Fruit fly (Drosophila melanogaster) whole organism, pupa: Measurements from ENCODE around the gene Mcm5.

Source experiments
- CG14655 ChIP-seq: fragments of 200-800 bp; sonication (Bioruptor generic); optimal IDR thresholded peaks from 3 replicates; lab custom pipeline; 2017; ENCODE audit warnings: mild to moderate bottlenecking, missing biosample characterization, missing genetic modification reagents, missing genetic modification characterization
- CG15710 ChIP-seq: fragments of 200-800 bp; sonication (Bioruptor generic); optimal IDR thresholded peaks from 2 replicates; lab custom pipeline; 2018; ENCODE audit warnings: missing biosample characterization, mild to moderate bottlenecking, missing genetic modification characterization, moderate library complexity
- CG4496 ChIP-seq: fragments of 200-800 bp; sonication (Bioruptor generic); IDR thresholded peaks from 3 replicates; pipeline ENCODE4 v1.3.6; 2022; ENCODE audit warnings: missing biosample characterization, missing genetic modification characterization
- CG9948 ChIP-seq: fragments of 200-800 bp; sonication (Bioruptor generic); optimal IDR thresholded peaks from 2 replicates; lab custom pipeline; 2018; ENCODE audit warnings: missing biosample characterization, mild to moderate bottlenecking, missing genetic modification characterization, moderate library complexity
- D1 ChIP-seq: fragments of 200-800 bp; sonication (Bioruptor generic); optimal IDR thresholded peaks from 2 replicates; lab custom pipeline; 2018; ENCODE audit warnings: missing biosample characterization, mild to moderate bottlenecking, missing genetic modification characterization, moderate library complexity
- EcR ChIP-seq: fragments of 200-800 bp; sonication (Bioruptor generic); optimal IDR thresholded peaks from 3 replicates; lab custom pipeline; 2019; ENCODE audit warnings: missing biosample characterization, missing genetic modification characterization, mild to moderate bottlenecking, moderate library complexity, missing genetic modification reagents
- Ets98B ChIP-seq: fragments of 200-800 bp; sonication (Bioruptor generic); IDR thresholded peaks from 2 replicates; pipeline ENCODE4 v1.3.6; 2022; ENCODE audit warnings: missing biosample characterization, missing genetic modification characterization
- rn ChIP-seq: fragments of 200-800 bp; sonication (Bioruptor generic); IDR thresholded peaks from 2 replicates; pipeline ENCODE4 v1.3.6; 2022; ENCODE audit warnings: missing biosample characterization, missing genetic modification characterization

- no peak for TF ChIP-seq CG15710 (tag; lab: Kevin White, UChicago)
- no peak for TF ChIP-seq D1 (tag; lab: Kevin White, UChicago)
- TF ChIP-seq Ets98B (GFP tag; lab: Robert Waterston, UW): no peak
- no peak for TF ChIP-seq CG14655 (GFP tag; lab: Kevin White, UChicago)
- no peak for TF ChIP-seq CG9948
- TF ChIP-seq CG4496 (GFP tag; lab: Robert Waterston, UW): no peak
- TF ChIP-seq rn (GFP tag; lab: Robert Waterston, UW): no peak
- TF ChIP-seq EcR (GFP tag; lab: Kevin White, UChicago): no peak
Observed at dm6 chr3R:10788186-10788585, at the start of gene Mcm5, which contains the start of gene Art1.
